Fruit fly (Drosophila melanogaster) whole organism, embryonic: Measurements from ENCODE around the gene ATPsynC.

ENCODE experiments used
- Antp ChIP-seq: fragments of 200-800 bp; sonication (Bioruptor generic); optimal IDR thresholded peaks from 3 replicates; lab custom pipeline; 2016; ENCODE audit warnings: missing biosample characterization, missing genetic modification characterization
- Blimp-1 ChIP-seq: fragments of 200-800 bp; sonication (Bioruptor generic); optimal IDR thresholded peaks from 3 replicates; lab custom pipeline; 2018; ENCODE audit warnings: missing biosample characterization, missing genetic modification characterization, mild to moderate bottlenecking, moderate library complexity, missing genetic modification reagents
- CG11093 ChIP-seq: fragments of 200-800 bp; sonication (Bioruptor generic); IDR thresholded peaks from 3 replicates; pipeline ENCODE4 v1.3.6; 2022; ENCODE audit warnings: missing biosample characterization, missing genetic modification characterization
- CG11398 ChIP-seq: fragments of 200-800 bp; sonication (Bioruptor generic); optimal IDR thresholded peaks from 2 replicates; lab custom pipeline; 2016; ENCODE audit warnings: missing biosample characterization, missing genetic modification characterization
- CG12104 ChIP-seq: fragments of 200-800 bp; sonication (Bioruptor generic); optimal IDR thresholded peaks from 3 replicates; lab custom pipeline; 2016; ENCODE audit warnings: missing biosample characterization, missing genetic modification characterization
- CG12769 ChIP-seq: fragments of 200-800 bp; sonication (Bioruptor generic); optimal IDR thresholded peaks from 2 replicates; lab custom pipeline; 2019; ENCODE audit warnings: missing biosample characterization, mild to moderate bottlenecking, missing genetic modification characterization, moderate library complexity
- CG13296 ChIP-seq: fragments of 200-800 bp; sonication (Bioruptor generic); optimal IDR thresholded peaks from 3 replicates; lab custom pipeline; 2018; ENCODE audit warnings: missing biosample characterization, mild to moderate bottlenecking, missing genetic modification characterization
- CG14710 ChIP-seq: fragments of 200-800 bp; sonication (Bioruptor generic); optimal IDR thresholded peaks from 3 replicates; lab custom pipeline; 2019; ENCODE audit warnings: missing biosample characterization, mild to moderate bottlenecking, missing genetic modification characterization, moderate library complexity
- CG1603 ChIP-seq: fragments of 200-800 bp; sonication (Bioruptor generic); optimal IDR thresholded peaks from 2 replicates; lab custom pipeline; 2019; ENCODE audit warnings: missing biosample characterization, mild to moderate bottlenecking, missing genetic modification characterization, moderate library complexity
- CG16863 ChIP-seq: fragments of 200-800 bp; sonication (Bioruptor generic); optimal IDR thresholded peaks from 3 replicates; lab custom pipeline; 2016; ENCODE audit warnings: missing biosample characterization, missing genetic modification characterization
- CG17359 ChIP-seq: fragments of 200-800 bp; sonication (Bioruptor generic); optimal IDR thresholded peaks from 3 replicates; lab custom pipeline; 2018; ENCODE audit warnings: missing biosample characterization, mild to moderate bottlenecking, missing genetic modification characterization, moderate library complexity
- CG17912 ChIP-seq: fragments of 200-800 bp; sonication (Bioruptor generic); optimal IDR thresholded peaks from 2 replicates; lab custom pipeline; 2018; ENCODE audit warnings: missing biosample characterization, mild to moderate bottlenecking, missing genetic modification characterization
- CG2678 ChIP-seq: fragments of 200-800 bp; sonication (Bioruptor generic); optimal IDR thresholded peaks from 3 replicates; lab custom pipeline; 2019; ENCODE audit warnings: missing biosample characterization, mild to moderate bottlenecking, missing genetic modification characterization, moderate library complexity
- CG4820 ChIP-seq: fragments of 200-800 bp; sonication (Bioruptor generic); optimal IDR thresholded peaks from 3 replicates; lab custom pipeline; 2016; ENCODE audit warnings: missing biosample characterization, missing genetic modification characterization
- CG6175 ChIP-seq: fragments of 200-800 bp; sonication (Bioruptor generic); IDR thresholded peaks from 3 replicates; pipeline ENCODE4 v1.3.6; 2022; ENCODE audit warnings: missing biosample characterization, missing genetic modification characterization
- CG6689 ChIP-seq: fragments of 200-800 bp; sonication (Bioruptor generic); IDR thresholded peaks from 2 replicates; pipeline ENCODE4 v1.3.6; 2022; ENCODE audit warnings: missing biosample characterization, missing genetic modification characterization
- CG6791 ChIP-seq: fragments of 200-800 bp; sonication (Bioruptor generic); IDR thresholded peaks from 3 replicates; pipeline ENCODE4 v1.3.6; 2022; ENCODE audit warnings: missing biosample characterization, missing genetic modification characterization; ENCODE audit not compliant: partially characterized antibody
- CG6854 ChIP-seq: fragments of 200-800 bp; sonication (Bioruptor generic); optimal IDR thresholded peaks from 3 replicates; lab custom pipeline; 2017; ENCODE audit warnings: missing biosample characterization, mild to moderate bottlenecking, missing genetic modification characterization
- CG8359 ChIP-seq: fragments of 200-800 bp; sonication (Bioruptor generic); optimal IDR thresholded peaks from 2 replicates; lab custom pipeline; 2017; ENCODE audit warnings: missing biosample characterization, mild to moderate bottlenecking, missing genetic modification characterization, borderline replicate concordance
- CG8478 ChIP-seq: fragments of >200 bp; optimal IDR thresholded peaks from 2 replicates; lab custom pipeline; 2018
- CG9727 ChIP-seq: fragments of 200-800 bp; sonication (Bioruptor generic); optimal IDR thresholded peaks from 3 replicates; lab custom pipeline; 2017; ENCODE audit warnings: missing biosample characterization, mild to moderate bottlenecking, missing genetic modification characterization
- CG9797 ChIP-seq: fragments of 200-800 bp; sonication (Bioruptor generic); optimal IDR thresholded peaks from 3 replicates; lab custom pipeline; 2018; ENCODE audit warnings: missing biosample characterization, mild to moderate bottlenecking, missing genetic modification characterization
- Dp ChIP-seq: fragments of 200-800 bp; sonication (Bioruptor generic); optimal IDR thresholded peaks from 2 replicates; lab custom pipeline; 2018; ENCODE audit warnings: missing biosample characterization, mild to moderate bottlenecking, missing genetic modification characterization, moderate library complexity
- Hmr ChIP-seq: fragments of 200-800 bp; sonication (Bioruptor generic); optimal IDR thresholded peaks from 3 replicates; lab custom pipeline; 2017; ENCODE audit warnings: mild to moderate bottlenecking, missing biosample characterization, missing genetic modification reagents, missing genetic modification characterization
- Hr78 ChIP-seq, 2 experiments: fragments of 200-800 bp in 1 of 2; fragments of >200 bp in 1 of 2; sonication (Bioruptor generic) in 1 of 2; optimal IDR thresholded peaks; 2 replicates each; lab custom pipeline; 2017 to 2019; ENCODE audit warnings: missing biosample characterization in 2 of 2, missing genetic modification characterization in 2 of 2, mild to moderate bottlenecking in 1 of 2, moderate library complexity in 1 of 2
- Jarid2 ChIP-seq: fragments of 200-800 bp; sonication (Bioruptor generic); optimal IDR thresholded peaks from 3 replicates; lab custom pipeline; 2017; ENCODE audit warnings: mild to moderate bottlenecking, missing biosample characterization, missing genetic modification reagents, missing genetic modification characterization
- Lhr ChIP-seq: fragments of 200-800 bp; sonication (Bioruptor generic); optimal IDR thresholded peaks from 3 replicates; lab custom pipeline; 2017; ENCODE audit warnings: mild to moderate bottlenecking, missing biosample characterization, missing genetic modification reagents, missing genetic modification characterization
- MTF-1 ChIP-seq: fragments of 200-800 bp; sonication (Bioruptor generic); optimal IDR thresholded peaks from 2 replicates; lab custom pipeline; 2018; ENCODE audit warnings: missing biosample characterization, mild to moderate bottlenecking, missing genetic modification characterization, borderline replicate concordance
- NFAT ChIP-seq: fragments of 200-800 bp; sonication (Bioruptor generic); IDR thresholded peaks from 2 replicates; pipeline ENCODE4 v1.3.6; 2022; ENCODE audit warnings: missing biosample characterization, missing genetic modification characterization
- Nf-YA ChIP-seq: fragments of 200-800 bp; sonication (Bioruptor generic); IDR thresholded peaks from 2 replicates; pipeline ENCODE4 v1.3.6; 2022; ENCODE audit warnings: missing biosample characterization, missing genetic modification characterization
- Poxn ChIP-seq: fragments of 200-800 bp; sonication (Bioruptor generic); IDR thresholded peaks from 2 replicates; pipeline ENCODE4 v1.3.6; 2022; ENCODE audit warnings: missing biosample characterization, missing genetic modification characterization
- Tbp ChIP-seq: fragments of >200 bp; optimal IDR thresholded peaks from 2 replicates; lab custom pipeline; 2018; ENCODE audit warnings: missing biosample characterization, missing genetic modification characterization
- ap ChIP-seq: fragments of 200-800 bp; sonication (Bioruptor generic); IDR thresholded peaks from 2 replicates; pipeline ENCODE4 v1.3.6; 2022; ENCODE audit warnings: missing biosample characterization, missing genetic modification characterization
- ara ChIP-seq: fragments of 200-800 bp; sonication (Bioruptor generic); IDR thresholded peaks from 2 replicates; pipeline ENCODE4 v1.3.6; 2022; ENCODE audit warnings: missing biosample characterization, missing genetic modification characterization
- chinmo ChIP-seq: fragments of 200-800 bp; sonication (Bioruptor generic); IDR thresholded peaks from 4 replicates; pipeline ENCODE4 v1.3.6; 2022; ENCODE audit warnings: missing biosample characterization, missing genetic modification characterization; ENCODE audit not compliant: partially characterized antibody
- cwo ChIP-seq: fragments of 200-800 bp; sonication (Bioruptor generic); optimal IDR thresholded peaks from 3 replicates; lab custom pipeline; 2017; ENCODE audit warnings: missing biosample characterization, missing genetic modification characterization, mild to moderate bottlenecking, moderate library complexity, missing genetic modification reagents
- eve ChIP-seq, 2 experiments: fragments of >200 bp; optimal IDR thresholded peaks; 2 replicates each; lab custom pipeline; 2017; ENCODE audit warnings: missing biosample characterization in 2 of 2, missing genetic modification characterization in 2 of 2
- hth ChIP-seq: fragments of >200 bp; optimal IDR thresholded peaks from 2 replicates; lab custom pipeline; 2017; ENCODE audit warnings: inconsistent platforms
- inv ChIP-seq: fragments of 200-800 bp; sonication (Bioruptor generic); IDR thresholded peaks from 2 replicates; pipeline ENCODE4 v1.3.6; 2022; ENCODE audit warnings: missing biosample characterization, missing genetic modification characterization; ENCODE audit not compliant: partially characterized antibody
- ken ChIP-seq: fragments of 200-800 bp; sonication (Bioruptor generic); IDR thresholded peaks from 3 replicates; pipeline ENCODE4 v1.3.6; 2022; ENCODE audit warnings: missing biosample characterization, missing genetic modification characterization
- kni ChIP-seq: fragments of 200-800 bp; sonication (Bioruptor generic); optimal IDR thresholded peaks from 3 replicates; lab custom pipeline; 2017; ENCODE audit warnings: mild to moderate bottlenecking, missing biosample characterization, missing genetic modification reagents, missing genetic modification characterization
- mam ChIP-seq: fragments of 200-800 bp; sonication (Bioruptor generic); optimal IDR thresholded peaks from 3 replicates; lab custom pipeline; 2016; ENCODE audit warnings: missing biosample characterization, missing genetic modification characterization
- nom ChIP-seq: fragments of 200-800 bp; sonication (Bioruptor generic); optimal IDR thresholded peaks from 2 replicates; lab custom pipeline; 2017; ENCODE audit warnings: missing biosample characterization, missing genetic modification characterization, mild to moderate bottlenecking, moderate library complexity, missing genetic modification reagents
- peb ChIP-seq: fragments of 200-800 bp; sonication (Bioruptor generic); IDR thresholded peaks from 2 replicates; pipeline ENCODE4 v1.3.6; 2022; ENCODE audit warnings: missing biosample characterization, missing genetic modification characterization
- pzg ChIP-seq: fragments of 200-800 bp; sonication (Bioruptor generic); optimal IDR thresholded peaks from 3 replicates; lab custom pipeline; 2018; ENCODE audit warnings: missing biosample characterization, mild to moderate bottlenecking, missing genetic modification characterization, moderate library complexity
- vfl ChIP-seq: fragments of 200-800 bp; sonication (Bioruptor generic); optimal IDR thresholded peaks from 2 replicates; lab custom pipeline; 2016; ENCODE audit warnings: missing biosample characterization, missing genetic modification characterization
- zen ChIP-seq: fragments of 200-800 bp; sonication (Bioruptor generic); optimal IDR thresholded peaks from 3 replicates; lab custom pipeline; 2018; ENCODE audit warnings: missing biosample characterization, mild to moderate bottlenecking, missing genetic modification characterization, moderate library complexity

The ATPsynC gene

DNA sequence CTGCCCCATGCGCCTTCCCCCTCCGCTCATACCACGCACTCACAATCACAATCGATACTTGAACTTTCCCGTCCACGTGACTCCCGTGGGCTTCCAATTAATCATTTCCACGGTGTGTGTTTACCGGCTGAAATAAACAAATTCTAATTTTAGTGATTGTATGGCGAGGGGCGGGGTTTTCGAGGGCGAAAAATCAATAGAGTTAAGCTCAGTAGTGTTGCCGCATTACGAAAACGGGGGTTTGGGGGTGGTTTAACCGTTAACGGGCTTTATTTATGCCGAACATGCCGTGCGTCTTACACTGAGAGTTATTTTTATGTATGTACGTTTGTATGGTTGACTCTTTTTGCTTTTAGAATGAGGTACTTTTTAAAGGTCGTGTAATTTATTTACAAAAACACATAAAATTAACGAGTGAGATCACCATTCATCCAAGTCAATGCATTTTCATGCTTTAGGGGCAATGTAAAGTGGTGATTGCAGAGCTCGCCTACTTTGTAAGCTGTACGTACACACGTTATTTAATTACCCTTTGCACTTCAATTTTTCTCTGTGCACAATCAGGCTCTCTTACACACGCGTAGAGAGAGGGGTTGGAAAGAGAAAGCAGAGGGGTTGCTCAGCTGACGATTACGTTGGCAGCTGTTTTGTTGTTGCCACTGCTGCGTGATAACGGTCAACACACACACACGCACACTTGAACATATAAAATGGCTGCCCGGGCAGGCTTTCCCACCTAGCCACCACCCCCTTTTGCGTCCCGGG, 2.9 kb upstream of the ATPsynC start (continued):
- peak; percentile 60 for TF ChIP-seq CG17912 (GFP tag; lab: Kevin White, UChicago)
- peak; percentile 90 for TF ChIP-seq mam (GFP tag; lab: Kevin White, UChicago)
- no peak for TF ChIP-seq Tbp (GFP tag; lab: Kevin White, UChicago)
- peak; percentile 75 for TF ChIP-seq CG4820 (GFP tag; lab: Kevin White, UChicago)
- TF ChIP-seq CG6689 (GFP tag; lab: Robert Waterston, UW) = no peak
- peak; percentile 89 for TF ChIP-seq Antp (GFP tag; lab: Kevin White, UChicago)
- TF ChIP-seq peb = no peak
- peak; percentile 64 for TF ChIP-seq CG8359
- no peak for TF ChIP-seq Poxn (GFP tag; lab: Robert Waterston, UW)
- TF ChIP-seq pzg (GFP tag; lab: Kevin White, UChicago) = no peak
- TF ChIP-seq CG14710 (tag; lab: Kevin White, UChicago) = peak; percentile 75
- peak; percentile 86 for TF ChIP-seq CG16863 (GFP tag; lab: Kevin White, UChicago)
- peak; percentile 54 for TF ChIP-seq Lhr (GFP tag; lab: Kevin White, UChicago)
- no peak for TF ChIP-seq Nf-YA (GFP tag; lab: Robert Waterston, UW)
- peak; percentile 75 for TF ChIP-seq CG12104 (GFP tag; lab: Kevin White, UChicago)

DNA sequence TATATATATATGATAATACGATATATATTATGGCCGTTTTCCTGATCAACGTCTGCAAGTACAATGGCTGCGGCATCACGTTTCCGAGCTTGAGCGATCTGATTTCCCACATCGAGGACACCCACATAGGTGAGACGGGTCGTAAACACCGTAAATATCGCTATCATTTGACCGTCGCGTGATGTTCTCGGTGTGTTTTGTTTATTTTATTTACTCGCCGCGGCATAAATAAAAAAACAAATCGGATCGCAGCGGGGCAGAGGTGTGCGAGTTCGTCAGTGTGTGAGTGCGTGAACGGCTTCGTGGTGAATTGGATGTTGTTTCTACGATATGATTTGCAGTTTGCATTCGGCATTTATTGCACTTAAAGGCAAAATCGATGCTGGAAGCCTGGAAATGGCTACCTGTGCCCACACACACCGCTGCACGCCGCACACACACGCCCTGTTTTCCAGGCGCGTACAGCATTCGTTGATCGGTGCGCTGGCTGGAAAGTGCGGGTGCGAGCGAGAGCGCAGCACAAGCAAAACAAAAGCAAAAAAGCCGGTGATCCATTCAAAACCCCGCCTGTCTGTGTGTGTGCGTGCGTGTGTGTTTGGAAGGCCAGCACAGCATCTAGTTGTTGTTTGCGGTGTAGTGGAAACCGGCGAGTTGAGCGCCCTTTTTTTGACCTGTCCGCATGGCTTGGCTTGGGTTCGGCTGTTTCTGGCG, 2.1 kb upstream of the ATPsynC start:
- TF ChIP-seq vfl (GFP tag; lab: Kevin White, UChicago) (no peak), ken (GFP tag; lab: Robert Waterston, UW) (no peak), NFAT (GFP tag; lab: Robert Waterston, UW) (no peak), CG11093 (GFP tag; lab: Robert Waterston, UW) (no peak), CG1603 (tag; lab: Kevin White, UChicago) (no peak), CG6854 (GFP tag; lab: Kevin White, UChicago) (peak; percentile 7), nom (peak; percentile 91), CG9727 (GFP tag; lab: Kevin White, UChicago) (no peak), CG2678 (tag; lab: Kevin White, UChicago) (peak; percentile 4), CG6791 (GFP tag; lab: Robert Waterston, UW) (no peak), Jarid2 (GFP tag; lab: Kevin White, UChicago) (no peak), eve (GFP tag; optimal IDR thresholded peaks at IDR 0.05; lab: Kevin White, UChicago) (no peak), ap (GFP tag; lab: Robert Waterston, UW) (no peak), CG12769 (peak; percentile 26), Hmr (GFP tag; lab: Kevin White, UChicago) (no peak), zen (tag; lab: Kevin White, UChicago) (peak; percentile 3), Dp (no peak), CG17359 (tag; lab: Kevin White, UChicago) (peak; percentile 13), ara (GFP tag; lab: Robert Waterston, UW) (no peak), kni (peak; percentile 48), CG6175 (GFP tag; lab: Robert Waterston, UW) (no peak), Hr78 (GFP tag; optimal IDR thresholded peaks at IDR 0.05; lab: Kevin White, UChicago) (no peak), CG13296 (peak; percentile 34), inv (GFP tag; lab: Robert Waterston, UW) (no peak), CG8478 (lab: Kevin White, UChicago) (peak; percentile 56), MTF-1 (GFP tag; lab: Kevin White, UChicago) (peak; percentile 15), cwo (GFP tag; lab: Kevin White, UChicago) (peak; percentile 73), chinmo (GFP tag; lab: Robert Waterston, UW) (no peak), CG9797 (GFP tag; lab: Kevin White, UChicago) (no peak), CG11398 (GFP tag; lab: Kevin White, UChicago) (no peak), Blimp-1 (no peak), CG6689 (GFP tag; lab: Robert Waterston, UW) (no peak), hth (lab: Kevin White, UChicago) (no peak)
